Worm (Caenorhabditis elegans) whole organism, L4 larva: ENCODE measurements around the gene eat-6.
A peak's percentile ranks its signal among the peaks of the same experiment; 100 is the strongest.

Experiments
- D1046.2 ChIP-seq: fragments of 200-800 bp; sonication (Bioruptor generic); IDR thresholded peaks from 2 replicates; pipeline ENCODE4 v1.3.6; 2022; ENCODE audit warnings: missing genetic modification characterization, missing compliant biosample characterization
- F10B5.3 ChIP-seq: sonication (generic microtip); optimal IDR thresholded peaks from 2 replicates; lab custom pipeline; 2016; ENCODE audit warnings: mild to moderate bottlenecking, missing genetic modification characterization, missing compliant biosample characterization
- R02D3.7 ChIP-seq: fragments of 150-350 bp; sonication (generic microtip); optimal IDR thresholded peaks from 3 replicates; lab custom pipeline; 2014; ENCODE audit warnings: missing biosample characterization, missing genetic modification characterization
- T20F7.1 ChIP-seq: fragments of 200-800 bp; sonication (Bioruptor generic); optimal IDR thresholded peaks from 2 replicates; lab custom pipeline; 2018; ENCODE audit warnings: mild to moderate bottlenecking, missing genetic modification characterization, missing compliant biosample characterization
- Y48G9A.11 ChIP-seq: fragments of 200-800 bp; sonication (Bioruptor generic); IDR thresholded peaks from 2 replicates; pipeline ENCODE4 v1.3.6; 2022; ENCODE audit warnings: missing genetic modification reagents, missing genetic modification characterization, missing compliant biosample characterization
- ZK546.5 ChIP-seq, 2 experiments: sonication (generic microtip); optimal IDR thresholded peaks; 2 replicates each; lab custom pipeline; 2017; ENCODE audit warnings: missing biosample characterization in 2 of 2, missing genetic modification characterization in 2 of 2
- aha-1 ChIP-seq: fragments of 150-350 bp; peaks from one replicate; lab custom pipeline; 2014; ENCODE audit warnings: missing biosample characterization, missing genetic modification characterization
- aly-2 ChIP-seq: sonication (generic microtip); optimal IDR thresholded peaks from 2 replicates; lab custom pipeline; 2018; ENCODE audit warnings: missing biosample characterization, missing genetic modification characterization
- ama-1 ChIP-seq: fragments of 150-350 bp; optimal IDR thresholded peaks from 2 replicates; lab custom pipeline; 2014; ENCODE audit warnings: inconsistent platforms, mixed read lengths
- ceh-28 ChIP-seq: fragments of 150-350 bp; optimal IDR thresholded peaks from 2 replicates; lab custom pipeline; 2014; ENCODE audit warnings: missing biosample characterization, missing genetic modification reagents, missing genetic modification characterization
- daf-12 ChIP-seq: fragments of 150-350 bp; optimal IDR thresholded peaks from 2 replicates; lab custom pipeline; 2014; ENCODE audit warnings: missing biosample characterization, missing genetic modification reagents, missing genetic modification characterization
- daf-16 ChIP-seq, 3 experiments: sonication (generic microtip); optimal IDR thresholded peaks; 2 replicates each; lab custom pipeline; 2016 to 2017; ENCODE audit warnings: missing genetic modification characterization in 3 of 3, missing genetic modification reagents in 3 of 3, mild to moderate bottlenecking in 2 of 3, missing compliant biosample characterization in 2 of 3, missing biosample characterization in 1 of 3, moderate library complexity in 1 of 3
- daf-19 ChIP-seq: fragments of 200-800 bp; sonication (Bioruptor generic); conservative IDR thresholded peaks from 2 replicates; pipeline ENCODE4 v1.3.6; 2022; ENCODE audit warnings: missing genetic modification characterization, missing compliant biosample characterization
- dpl-1 ChIP-seq: fragments of 150-350 bp; optimal IDR thresholded peaks from 2 replicates; lab custom pipeline; 2014; ENCODE audit warnings: missing biosample characterization, missing genetic modification reagents, missing genetic modification characterization
- egl-27 ChIP-seq: sonication (generic microtip); optimal IDR thresholded peaks from 3 replicates; lab custom pipeline; 2017; ENCODE audit warnings: missing biosample characterization, missing genetic modification reagents, missing genetic modification characterization
- egl-43 ChIP-seq: fragments of 200-800 bp; sonication (Bioruptor generic); IDR thresholded peaks from 2 replicates; pipeline ENCODE4 v1.3.6; 2022; ENCODE audit warnings: missing genetic modification reagents, missing genetic modification characterization, missing compliant biosample characterization
- fkh-10 ChIP-seq: fragments of 150-350 bp; optimal IDR thresholded peaks from 2 replicates; lab custom pipeline; 2014; ENCODE audit warnings: missing biosample characterization, missing genetic modification reagents, missing genetic modification characterization
- hlh-11 ChIP-seq: fragments of 200-800 bp; sonication (Bioruptor generic); optimal IDR thresholded peaks from 2 replicates; lab custom pipeline; 2018; ENCODE audit warnings: mild to moderate bottlenecking, missing genetic modification characterization, missing compliant biosample characterization
- hlh-30 ChIP-seq: sonication (generic microtip); optimal IDR thresholded peaks from 2 replicates; lab custom pipeline; 2017; ENCODE audit warnings: antibody characterized with exemption, mild to moderate bottlenecking, missing genetic modification characterization, missing compliant biosample characterization; ENCODE audit not compliant: insufficient read depth
- madf-9 ChIP-seq: fragments of 200-800 bp; sonication (Bioruptor generic); conservative IDR thresholded peaks from 2 replicates; pipeline ENCODE4 v1.3.6; 2022; ENCODE audit warnings: missing genetic modification reagents, missing genetic modification characterization, missing compliant biosample characterization
- mdt-29 ChIP-seq: fragments of 200-800 bp; sonication (Bioruptor generic); IDR thresholded peaks from 2 replicates; pipeline ENCODE4 v1.3.6; 2022; ENCODE audit warnings: missing genetic modification reagents, missing genetic modification characterization, missing compliant biosample characterization
- mxl-3 ChIP-seq: fragments of 200-800 bp; sonication (Bioruptor generic); optimal IDR thresholded peaks from 2 replicates; lab custom pipeline; 2018; ENCODE audit warnings: mild to moderate bottlenecking, missing genetic modification characterization, missing compliant biosample characterization
- nhr-10 ChIP-seq: fragments of 150-350 bp; optimal IDR thresholded peaks from 2 replicates; lab custom pipeline; 2014; ENCODE audit warnings: missing biosample characterization, missing genetic modification characterization
- nhr-11 ChIP-seq: fragments of 150-350 bp; optimal IDR thresholded peaks from 2 replicates; lab custom pipeline; 2014; ENCODE audit warnings: missing biosample characterization, missing genetic modification characterization
- nhr-237 ChIP-seq: sonication (generic microtip); optimal IDR thresholded peaks from 2 replicates; lab custom pipeline; 2017; ENCODE audit warnings: missing biosample characterization, missing genetic modification characterization
- nhr-28 ChIP-seq: fragments of 150-350 bp; optimal IDR thresholded peaks from 2 replicates; lab custom pipeline; 2014; ENCODE audit warnings: missing biosample characterization, missing genetic modification characterization
- nhr-41 ChIP-seq: fragments of 200-800 bp; sonication (Bioruptor generic); IDR thresholded peaks from 2 replicates; pipeline ENCODE4 v1.3.6; 2022; ENCODE audit warnings: missing genetic modification reagents, missing genetic modification characterization, missing compliant biosample characterization
- nhr-48 ChIP-seq: sonication (generic microtip); optimal IDR thresholded peaks from 2 replicates; lab custom pipeline; 2016; ENCODE audit warnings: mild to moderate bottlenecking, missing genetic modification characterization, missing compliant biosample characterization
- nhr-6 ChIP-seq: fragments of 150-350 bp; optimal IDR thresholded peaks from 2 replicates; lab custom pipeline; 2014; ENCODE audit warnings: missing biosample characterization, missing genetic modification characterization
- nhr-76 ChIP-seq: fragments of 150-350 bp; optimal IDR thresholded peaks from 2 replicates; lab custom pipeline; 2014; ENCODE audit warnings: missing biosample characterization, missing genetic modification characterization
- pha-4 ChIP-seq, 2 experiments: fragments of 150-350 bp in 1 of 2; fragments of 200-800 bp in 1 of 2; sonication (Bioruptor generic) in 1 of 2; IDR thresholded peaks in 1 of 2; optimal IDR thresholded peaks in 1 of 2; 2 replicates each; pipeline versions ENCODE4 v1.3.6 to Lab custom; 2014 to 2022; ENCODE audit warnings: missing genetic modification characterization in 2 of 2, missing genetic modification reagents in 2 of 2, missing biosample characterization in 1 of 2, missing compliant biosample characterization in 1 of 2
- php-3 ChIP-seq: fragments of 200-800 bp; sonication (Bioruptor generic); IDR thresholded peaks from 2 replicates; pipeline ENCODE4 v1.3.6; 2022; ENCODE audit warnings: missing genetic modification reagents, missing genetic modification characterization, missing compliant biosample characterization
- snpc-4 ChIP-seq: fragments of 150-350 bp; optimal IDR thresholded peaks from 2 replicates; lab custom pipeline; 2014; ENCODE audit warnings: missing biosample characterization, missing genetic modification characterization
- spr-1 ChIP-seq: sonication (generic microtip); optimal IDR thresholded peaks from 2 replicates; lab custom pipeline; 2016; ENCODE audit warnings: mild to moderate bottlenecking, missing genetic modification characterization, missing compliant biosample characterization
- unc-62 ChIP-seq, 3 experiments: fragments of 150-350 bp in 1 of 3; sonication (generic microtip); optimal IDR thresholded peaks in 2 of 3; peaks in 1 of 3; 1 replicate in 1 of 3; 2 replicates in 2 of 3; lab custom pipeline; 2014 to 2017; ENCODE audit warnings: missing biosample characterization in 3 of 3, missing genetic modification characterization in 3 of 3, missing genetic modification reagents in 3 of 3, missing genotype in 1 of 3
- zfp-3 ChIP-seq: fragments of 200-800 bp; sonication (Bioruptor generic); conservative IDR thresholded peaks from 2 replicates; pipeline ENCODE4 v1.3.6; 2022; ENCODE audit warnings: missing genetic modification reagents, missing genetic modification characterization, missing compliant biosample characterization
- zip-11 ChIP-seq: fragments of 200-800 bp; sonication (Bioruptor generic); IDR thresholded peaks from 2 replicates; pipeline ENCODE4 v1.3.6; 2022; ENCODE audit warnings: missing genetic modification characterization, missing compliant biosample characterization
- zip-2 ChIP-seq: fragments of 150-350 bp; optimal IDR thresholded peaks from 2 replicates; lab custom pipeline; 2014; ENCODE audit warnings: missing biosample characterization, missing genetic modification characterization

eat-6 gene

DNA sequence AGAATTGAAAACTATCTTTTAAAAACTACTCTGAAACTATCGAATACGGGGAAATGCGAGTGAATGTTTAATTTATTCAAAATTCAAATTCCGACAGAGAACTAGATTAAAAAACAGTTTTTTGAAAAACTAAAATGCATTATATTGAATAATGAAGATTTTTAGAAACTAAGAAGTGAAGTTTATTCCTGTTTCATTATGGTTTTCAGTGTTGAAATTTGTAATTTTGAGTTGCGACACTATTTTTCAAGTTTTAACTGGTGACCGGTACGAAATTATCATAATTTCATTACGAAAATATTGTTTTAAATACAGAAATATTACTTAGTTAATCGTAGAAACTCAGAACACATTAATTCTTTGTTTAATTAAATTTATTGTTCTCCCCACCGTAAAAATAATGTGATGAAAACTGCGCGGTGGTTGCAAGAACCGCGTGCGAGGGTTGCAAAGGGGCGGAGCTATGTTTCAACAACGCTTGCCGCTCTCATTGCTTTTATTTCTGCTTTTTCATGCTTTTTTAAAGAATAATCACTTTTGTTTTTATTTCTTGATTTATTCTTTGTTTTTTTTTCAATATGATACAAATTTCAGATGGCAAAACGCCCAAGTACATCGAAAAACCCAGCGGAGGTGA is 46.4 kb upstream of the eat-6 start, which contains the start of gene him-17 (continued):
- TF ChIP-seq daf-19 (0 out of 2 replicates have a peak, but pooled peaks have one; percentile 22), ZK546.5 (tag; optimal IDR thresholded peaks at IDR 0.05; lab: Kevin White, UChicago) (no peak), mdt-29 (GFP tag; lab: Robert Waterston, UW) (no peak), zfp-3 (no peak), F10B5.3 (tag; lab: Kevin White, UChicago) (no peak), aly-2 (no peak), ama-1 (lab: Kevin White, UChicago) (no peak), fkh-10 (GFP tag; lab: Kevin White, UChicago) (no peak), nhr-6 (peak; percentile 53), pha-4 (GFP tag; IDR thresholded peaks at IDR 0.05; lab: Robert Waterston, UW) (no peak), pha-4 (tag; optimal IDR thresholded peaks at IDR 0.05; lab: Kevin White, UChicago) (no peak), ceh-28 (tag; lab: Kevin White, UChicago) (no peak), hlh-11 (tag; lab: Kevin White, UChicago) (peak; percentile 32), zip-2 (tag; lab: Kevin White, UChicago) (no peak), aha-1 (tag; lab: Kevin White, UChicago) (peak; percentile 30), R02D3.7 (tag; lab: Kevin White, UChicago) (no peak), D1046.2 (no peak), nhr-10 (tag; lab: Kevin White, UChicago) (no peak), egl-43 (GFP tag; lab: Robert Waterston, UW) (no peak), T20F7.1 (GFP tag; lab: Kevin White, UChicago) (no peak), spr-1 (no peak), nhr-76 (tag; lab: Kevin White, UChicago) (no peak), mxl-3 (GFP tag; lab: Kevin White, UChicago) (no peak), madf-9 (GFP tag; lab: Robert Waterston, UW) (no peak), dpl-1 (GFP tag; lab: Kevin White, UChicago) (peak; percentile 25), egl-27 (tag; lab: Kevin White, UChicago) (no peak), zip-11 (GFP tag; lab: Robert Waterston, UW) (no peak), nhr-11 (tag; lab: Kevin White, UChicago) (no peak)

DNA sequence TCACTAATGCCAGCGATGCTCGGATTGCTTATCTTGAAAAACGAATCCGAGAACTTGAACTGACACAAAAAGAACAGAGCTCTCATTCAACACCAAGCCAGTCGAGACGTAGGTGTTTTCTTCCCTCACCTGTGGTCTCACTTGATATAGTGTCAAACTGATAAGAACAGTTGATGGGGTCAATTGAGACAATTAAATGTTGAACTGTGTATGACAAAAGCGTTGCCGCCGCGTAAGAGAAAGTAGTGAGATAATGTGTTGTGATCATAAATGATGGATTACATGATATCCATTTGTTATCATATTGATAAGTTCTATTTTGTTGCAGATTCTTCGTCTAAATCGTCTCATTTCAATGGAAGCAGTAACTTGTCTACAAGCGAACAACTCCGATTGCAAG is 43.9 kb upstream of the eat-6 start:
- no peak for TF ChIP-seq daf-12 (tag; lab: Kevin White, UChicago)
- TF ChIP-seq hlh-30 (tag; lab: Kevin White, UChicago) = peak; percentile 11
- peak; percentile 27; the same call in 1 of the 2 replicates for TF ChIP-seq nhr-41 (GFP tag; lab: Robert Waterston, UW)
- no peak for TF ChIP-seq snpc-4 (tag; lab: Kevin White, UChicago)
- TF ChIP-seq mxl-3 (GFP tag; lab: Kevin White, UChicago) = peak; percentile 9
- 0 out of 2 replicates have a peak, but pooled peaks have one; percentile 15 for TF ChIP-seq php-3 (GFP tag; lab: Robert Waterston, UW)
- TF ChIP-seq nhr-237 (tag; lab: Kevin White, UChicago) = no peak
- no peak for TF ChIP-seq daf-16 (GFP tag; optimal IDR thresholded peaks at IDR 0.05; lab: Kevin White, UChicago)
- peak; percentile 5 for TF ChIP-seq daf-16 (tag; optimal IDR thresholded peaks at IDR 0.05; lab: Kevin White, UChicago)
- TF ChIP-seq aha-1 (tag; lab: Kevin White, UChicago) = peak; percentile 53
- peak; percentile 56 for TF ChIP-seq nhr-28 (tag; lab: Kevin White, UChicago)

DNA sequence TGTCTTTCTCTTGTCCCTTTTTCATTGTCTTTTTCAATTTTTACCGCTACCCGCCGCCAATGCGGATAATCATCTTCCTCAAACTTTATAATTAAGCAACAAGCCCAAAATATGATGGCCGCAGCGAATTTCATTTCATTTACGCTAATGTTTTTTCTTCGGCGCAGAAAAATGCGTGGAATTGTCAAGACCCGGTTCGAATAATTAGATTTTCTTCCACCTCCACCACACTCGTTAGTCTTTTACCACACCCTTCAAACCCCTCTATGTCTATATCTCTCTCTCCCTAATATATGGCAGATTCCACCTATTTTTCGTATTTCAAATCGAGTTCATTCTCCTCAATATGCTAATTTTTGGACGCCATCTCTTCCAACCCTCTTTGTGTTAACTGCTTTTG is 40.7 kb upstream of the eat-6 start:
- no peak for TF ChIP-seq Y48G9A.11 (GFP tag; lab: Robert Waterston, UW)
- no peak for TF ChIP-seq nhr-48 (tag; lab: Kevin White, UChicago)
- TF ChIP-seq unc-62 (GFP tag; optimal IDR thresholded peaks at IDR 0.05 in 1 of 2; lab: Kevin White, UChicago) = peak in 1 of 2 experiments; percentile 63
- TF ChIP-seq unc-62 (tag; optimal IDR thresholded peaks at IDR 0.05; lab: Kevin White, UChicago) = no peak
